Worm (Caenorhabditis elegans) whole organism, mixed stage, embryonic: Measurements from ENCODE around the gene hsp-1.

Experiments
- blmp-1 ChIP-seq: fragments of 150-350 bp; optimal IDR thresholded peaks from 2 replicates; lab custom pipeline; 2014; ENCODE audit warnings: missing biosample characterization, missing genetic modification characterization
- ces-1 ChIP-seq: fragments of 150-350 bp; optimal IDR thresholded peaks from 2 replicates; lab custom pipeline; 2014; ENCODE audit warnings: missing biosample characterization, missing genetic modification reagents, missing genetic modification characterization
- elt-1 ChIP-seq: sonication (generic microtip); optimal IDR thresholded peaks from 2 replicates; lab custom pipeline; 2017; ENCODE audit warnings: missing genetic modification characterization, mild to moderate bottlenecking, missing compliant biosample characterization, antibody characterized with exemption, moderate library complexity, borderline replicate concordance; ENCODE audit not compliant: insufficient read depth
- elt-3 ChIP-seq: fragments of 150-350 bp; optimal IDR thresholded peaks from 2 replicates; lab custom pipeline; 2014; ENCODE audit warnings: missing biosample characterization, missing genetic modification characterization
- lin-13 ChIP-seq: fragments of 150-350 bp; optimal IDR thresholded peaks from 2 replicates; lab custom pipeline; 2014; ENCODE audit warnings: missing biosample characterization, missing genetic modification characterization
- mep-1 ChIP-seq: fragments of 150-350 bp; optimal IDR thresholded peaks from 2 replicates; lab custom pipeline; 2017; ENCODE audit warnings: missing biosample characterization, missing genetic modification reagents, missing genetic modification characterization, inconsistent platforms
- nhr-237 ChIP-seq: fragments of 150-350 bp; optimal IDR thresholded peaks from 2 replicates; lab custom pipeline; 2014; ENCODE audit warnings: missing biosample characterization, missing genetic modification characterization
- nhr-28 ChIP-seq: fragments of 150-350 bp; optimal IDR thresholded peaks from 2 replicates; lab custom pipeline; 2014; ENCODE audit warnings: missing biosample characterization, missing genetic modification characterization
- snpc-4 ChIP-seq: fragments of 150-350 bp; optimal IDR thresholded peaks from 2 replicates; lab custom pipeline; 2014; ENCODE audit warnings: missing biosample characterization, missing genetic modification characterization
- unc-62 ChIP-seq: fragments of 150-350 bp; optimal IDR thresholded peaks from 2 replicates; lab custom pipeline; 2014; ENCODE audit warnings: missing biosample characterization, missing genetic modification reagents, missing genetic modification characterization

- TF ChIP-seq mep-1 (tag; lab: Kevin White, UChicago) (no peak), elt-3 (tag; lab: Kevin White, UChicago) (no peak), snpc-4 (tag; lab: Kevin White, UChicago) (no peak), blmp-1 (tag; lab: Kevin White, UChicago) (no peak), unc-62 (GFP tag; lab: Kevin White, UChicago) (no peak), lin-13 (tag; lab: Kevin White, UChicago) (no peak), nhr-28 (no peak), nhr-237 (no peak), elt-1 (tag; lab: Kevin White, UChicago) (no peak), ces-1 (GFP tag; lab: Kevin White, UChicago) (no peak)
These were observed 1.1 kb upstream of the hsp-1 start for ce11 chrIV:17277459-17278173.
